Worm (Caenorhabditis elegans) whole organism, L4 larva: ENCODE measurements around the gene srg-36.
A peak's percentile ranks its signal among the peaks of the same experiment; 100 is the strongest.

Source experiments
- F10B5.3 ChIP-seq: sonication (generic microtip); optimal IDR thresholded peaks from 2 replicates; lab custom pipeline; 2016; ENCODE audit warnings: mild to moderate bottlenecking, missing genetic modification characterization, missing compliant biosample characterization
- F26F4.8 ChIP-seq: fragments of 200-800 bp; sonication (Bioruptor generic); conservative IDR thresholded peaks from 2 replicates; pipeline ENCODE4 v1.3.6; 2022; ENCODE audit warnings: missing genetic modification characterization, missing compliant biosample characterization
- R02D3.7 ChIP-seq: fragments of 150-350 bp; sonication (generic microtip); optimal IDR thresholded peaks from 3 replicates; lab custom pipeline; 2014; ENCODE audit warnings: missing biosample characterization, missing genetic modification characterization
- Y105C5A.15 ChIP-seq: fragments of 200-800 bp; sonication (Bioruptor generic); IDR thresholded peaks from 2 replicates; pipeline ENCODE4 v1.3.6; 2022; ENCODE audit warnings: missing genetic modification characterization, missing compliant biosample characterization
- Y5F2A.4 ChIP-seq: fragments of 200-800 bp; sonication (Bioruptor generic); optimal IDR thresholded peaks from 2 replicates; lab custom pipeline; 2018; ENCODE audit warnings: mild to moderate bottlenecking, missing genetic modification characterization, missing compliant biosample characterization
- aly-2 ChIP-seq: sonication (generic microtip); optimal IDR thresholded peaks from 2 replicates; lab custom pipeline; 2018; ENCODE audit warnings: missing biosample characterization, missing genetic modification characterization
- ama-1 ChIP-seq: fragments of 150-350 bp; optimal IDR thresholded peaks from 2 replicates; lab custom pipeline; 2014; ENCODE audit warnings: inconsistent platforms, mixed read lengths
- arid-1 ChIP-seq: fragments of 200-800 bp; sonication (Bioruptor generic); conservative IDR thresholded peaks from 2 replicates; pipeline ENCODE4 v1.3.6; 2022; ENCODE audit warnings: missing genetic modification reagents, missing genetic modification characterization, missing compliant biosample characterization
- ceh-28 ChIP-seq: fragments of 150-350 bp; optimal IDR thresholded peaks from 2 replicates; lab custom pipeline; 2014; ENCODE audit warnings: missing biosample characterization, missing genetic modification reagents, missing genetic modification characterization
- ceh-32 ChIP-seq: sonication (generic microtip); optimal IDR thresholded peaks from 2 replicates; lab custom pipeline; 2016; ENCODE audit warnings: mild to moderate bottlenecking, missing genetic modification characterization, missing compliant biosample characterization; ENCODE audit not compliant: poor library complexity
- ceh-62 ChIP-seq: sonication (generic microtip); optimal IDR thresholded peaks from 2 replicates; lab custom pipeline; 2017; ENCODE audit warnings: missing biosample characterization, missing genetic modification characterization
- ces-1 ChIP-seq: fragments of 150-350 bp; sonication (generic microtip); optimal IDR thresholded peaks from 4 replicates; lab custom pipeline; 2014; ENCODE audit warnings: missing biosample characterization, missing genetic modification reagents, missing genetic modification characterization
- ctbp-1 ChIP-seq: fragments of 200-800 bp; sonication (Bioruptor generic); IDR thresholded peaks from 2 replicates; pipeline ENCODE4 v1.3.6; 2022; ENCODE audit warnings: missing genetic modification reagents, missing genetic modification characterization, missing compliant biosample characterization
- daf-12 ChIP-seq: fragments of 150-350 bp; optimal IDR thresholded peaks from 2 replicates; lab custom pipeline; 2014; ENCODE audit warnings: missing biosample characterization, missing genetic modification reagents, missing genetic modification characterization
- daf-19 ChIP-seq: fragments of 200-800 bp; sonication (Bioruptor generic); conservative IDR thresholded peaks from 2 replicates; pipeline ENCODE4 v1.3.6; 2022; ENCODE audit warnings: missing genetic modification characterization, missing compliant biosample characterization
- dmd-6 ChIP-seq: fragments of 200-800 bp; sonication (Bioruptor generic); IDR thresholded peaks from 2 replicates; pipeline ENCODE4 v1.3.6; 2022; ENCODE audit warnings: missing genetic modification reagents, missing genetic modification characterization, missing compliant biosample characterization
- dmd-9 ChIP-seq: fragments of 200-800 bp; sonication (Bioruptor generic); IDR thresholded peaks from 2 replicates; pipeline ENCODE4 v1.3.6; 2022; ENCODE audit warnings: missing genetic modification reagents, missing genetic modification characterization, missing compliant biosample characterization
- dpl-1 ChIP-seq: fragments of 150-350 bp; optimal IDR thresholded peaks from 2 replicates; lab custom pipeline; 2014; ENCODE audit warnings: missing biosample characterization, missing genetic modification reagents, missing genetic modification characterization
- dve-1 ChIP-seq: sonication (generic microtip); optimal IDR thresholded peaks from 2 replicates; lab custom pipeline; 2017; ENCODE audit warnings: antibody characterized with exemption, mild to moderate bottlenecking, missing genetic modification characterization, missing compliant biosample characterization; ENCODE audit not compliant: insufficient read depth
- gei-8 ChIP-seq: fragments of 200-800 bp; sonication (Bioruptor generic); optimal IDR thresholded peaks from 2 replicates; lab custom pipeline; 2018; ENCODE audit warnings: mild to moderate bottlenecking, missing genetic modification characterization, missing compliant biosample characterization
- hlh-11 ChIP-seq: fragments of 200-800 bp; sonication (Bioruptor generic); optimal IDR thresholded peaks from 2 replicates; lab custom pipeline; 2018; ENCODE audit warnings: mild to moderate bottlenecking, missing genetic modification characterization, missing compliant biosample characterization
- hmg-1.1 ChIP-seq: fragments of 200-800 bp; sonication (Bioruptor generic); IDR thresholded peaks from 2 replicates; pipeline ENCODE4 v1.3.6; 2022; ENCODE audit warnings: missing genetic modification reagents, missing genetic modification characterization, missing compliant biosample characterization
- jun-1 ChIP-seq: fragments of 150-350 bp; optimal IDR thresholded peaks from 2 replicates; lab custom pipeline; 2014; ENCODE audit warnings: missing biosample characterization, missing genetic modification reagents, missing genetic modification characterization
- lin-1 ChIP-seq: fragments of 200-800 bp; sonication (Bioruptor generic); IDR thresholded peaks from 2 replicates; pipeline ENCODE4 v1.3.6; 2022; ENCODE audit warnings: missing genetic modification reagents, missing genetic modification characterization, missing compliant biosample characterization
- lin-13 ChIP-seq: fragments of 150-350 bp; optimal IDR thresholded peaks from 2 replicates; lab custom pipeline; 2014; ENCODE audit warnings: missing biosample characterization, missing genetic modification reagents, missing genetic modification characterization
- lin-29 ChIP-seq: fragments of 200-800 bp; sonication (Bioruptor generic); IDR thresholded peaks from 2 replicates; pipeline ENCODE4 v1.3.6; 2022; ENCODE audit warnings: missing genetic modification reagents, missing genetic modification characterization, missing compliant biosample characterization
- lin-38 ChIP-seq: fragments of 200-800 bp; sonication (Bioruptor generic); IDR thresholded peaks from 2 replicates; pipeline ENCODE4 v1.3.6; 2022; ENCODE audit warnings: missing genetic modification reagents, missing genetic modification characterization, missing compliant biosample characterization
- lin-39 ChIP-seq: fragments of 150-350 bp; optimal IDR thresholded peaks from 2 replicates; lab custom pipeline; 2014; ENCODE audit warnings: missing biosample characterization, missing genetic modification reagents, missing genetic modification characterization
- madf-9 ChIP-seq: fragments of 200-800 bp; sonication (Bioruptor generic); conservative IDR thresholded peaks from 2 replicates; pipeline ENCODE4 v1.3.6; 2022; ENCODE audit warnings: missing genetic modification reagents, missing genetic modification characterization, missing compliant biosample characterization
- mdl-1 ChIP-seq, 2 experiments: fragments of 150-350 bp in 1 of 2; sonication (generic microtip) in 1 of 2; optimal IDR thresholded peaks; 2 replicates each; lab custom pipeline; 2014 to 2017; ENCODE audit warnings: missing biosample characterization in 2 of 2, missing genetic modification characterization in 2 of 2
- mdt-29 ChIP-seq: fragments of 200-800 bp; sonication (Bioruptor generic); IDR thresholded peaks from 2 replicates; pipeline ENCODE4 v1.3.6; 2022; ENCODE audit warnings: missing genetic modification reagents, missing genetic modification characterization, missing compliant biosample characterization
- mxl-2 ChIP-seq: fragments of 200-800 bp; sonication (Bioruptor generic); conservative IDR thresholded peaks from 2 replicates; pipeline ENCODE4 v1.3.6; 2022; ENCODE audit warnings: missing genetic modification reagents, missing genetic modification characterization, missing compliant biosample characterization
- nhr-10 ChIP-seq: fragments of 150-350 bp; optimal IDR thresholded peaks from 2 replicates; lab custom pipeline; 2014; ENCODE audit warnings: missing biosample characterization, missing genetic modification characterization
- nhr-102 ChIP-seq: sonication (generic microtip); optimal IDR thresholded peaks from 2 replicates; lab custom pipeline; 2016; ENCODE audit warnings: mild to moderate bottlenecking, missing genetic modification characterization, moderate library complexity, missing compliant biosample characterization
- nhr-11 ChIP-seq: fragments of 150-350 bp; optimal IDR thresholded peaks from 2 replicates; lab custom pipeline; 2014; ENCODE audit warnings: missing biosample characterization, missing genetic modification characterization
- nhr-111 ChIP-seq: fragments of 200-800 bp; sonication (Bioruptor generic); optimal IDR thresholded peaks from 2 replicates; lab custom pipeline; 2018; ENCODE audit warnings: mild to moderate bottlenecking, missing genetic modification characterization, missing compliant biosample characterization
- nhr-237 ChIP-seq: sonication (generic microtip); optimal IDR thresholded peaks from 2 replicates; lab custom pipeline; 2017; ENCODE audit warnings: missing biosample characterization, missing genetic modification characterization
- nhr-25 ChIP-seq: sonication (generic microtip); optimal IDR thresholded peaks from 2 replicates; lab custom pipeline; 2017; ENCODE audit warnings: missing genetic modification characterization, mild to moderate bottlenecking, missing compliant biosample characterization, antibody characterized with exemption, moderate library complexity, borderline replicate concordance; ENCODE audit not compliant: insufficient read depth
- nhr-28 ChIP-seq: fragments of 150-350 bp; optimal IDR thresholded peaks from 2 replicates; lab custom pipeline; 2014; ENCODE audit warnings: missing biosample characterization, missing genetic modification characterization
- nhr-48 ChIP-seq: sonication (generic microtip); optimal IDR thresholded peaks from 2 replicates; lab custom pipeline; 2016; ENCODE audit warnings: mild to moderate bottlenecking, missing genetic modification characterization, missing compliant biosample characterization
- nhr-6 ChIP-seq: fragments of 150-350 bp; optimal IDR thresholded peaks from 2 replicates; lab custom pipeline; 2014; ENCODE audit warnings: missing biosample characterization, missing genetic modification characterization
- nhr-76 ChIP-seq: fragments of 150-350 bp; optimal IDR thresholded peaks from 2 replicates; lab custom pipeline; 2014; ENCODE audit warnings: missing biosample characterization, missing genetic modification characterization
- pqm-1 ChIP-seq: sonication (generic microtip); optimal IDR thresholded peaks from 2 replicates; lab custom pipeline; 2017; ENCODE audit warnings: missing biosample characterization, missing genetic modification characterization
- saeg-2 ChIP-seq: fragments of 200-800 bp; sonication (Bioruptor generic); IDR thresholded peaks from 2 replicates; pipeline ENCODE4 v1.3.6; 2022; ENCODE audit warnings: missing genetic modification reagents, missing genetic modification characterization, missing compliant biosample characterization
- snpc-1.2 ChIP-seq: fragments of 200-800 bp; sonication (Bioruptor generic); IDR thresholded peaks from 2 replicates; pipeline ENCODE4 v1.3.6; 2022; ENCODE audit warnings: missing genetic modification reagents, missing genetic modification characterization, missing compliant biosample characterization
- unc-39 ChIP-seq: sonication (generic microtip); optimal IDR thresholded peaks from 2 replicates; lab custom pipeline; 2017; ENCODE audit warnings: missing biosample characterization, missing genetic modification characterization
- unc-62 ChIP-seq, 3 experiments: fragments of 150-350 bp in 1 of 3; sonication (generic microtip); optimal IDR thresholded peaks in 2 of 3; peaks in 1 of 3; 1 replicate in 1 of 3; 2 replicates in 2 of 3; lab custom pipeline; 2014 to 2017; ENCODE audit warnings: missing biosample characterization in 3 of 3, missing genetic modification characterization in 3 of 3, missing genetic modification reagents in 3 of 3, missing genotype in 1 of 3
- vab-7 ChIP-seq: fragments of 200-800 bp; sonication (Bioruptor generic); IDR thresholded peaks from 2 replicates; pipeline ENCODE4 v1.3.6; 2022; ENCODE audit warnings: missing genetic modification reagents, missing genetic modification characterization, missing compliant biosample characterization
- zfp-3 ChIP-seq: fragments of 200-800 bp; sonication (Bioruptor generic); conservative IDR thresholded peaks from 2 replicates; pipeline ENCODE4 v1.3.6; 2022; ENCODE audit warnings: missing genetic modification reagents, missing genetic modification characterization, missing compliant biosample characterization
- zip-2 ChIP-seq: fragments of 150-350 bp; optimal IDR thresholded peaks from 2 replicates; lab custom pipeline; 2014; ENCODE audit warnings: missing biosample characterization, missing genetic modification characterization
- ztf-7 ChIP-seq: fragments of 150-350 bp; optimal IDR thresholded peaks from 2 replicates; lab custom pipeline; 2014; ENCODE audit warnings: missing biosample characterization, missing genetic modification characterization

The srg-36 gene

ce11 chrX:14228764-14229163 lies 5.5 kb downstream of the srg-36 start (continued):
- TF ChIP-seq hmg-1.1 (GFP tag; lab: Robert Waterston, UW) (no peak), lin-13 (GFP tag; lab: Kevin White, UChicago) (peak; percentile 61), ceh-62 (tag; lab: Kevin White, UChicago) (no peak), dmd-6 (GFP tag; lab: Robert Waterston, UW) (peak; percentile 50; the same call in 1 of the 2 replicates), jun-1 (tag; lab: Kevin White, UChicago) (no peak), snpc-1.2 (GFP tag; lab: Robert Waterston, UW) (peak; percentile 47; the same call in 1 of the 2 replicates), ces-1 (GFP tag; lab: Kevin White, UChicago) (no peak), ceh-32 (tag; lab: Kevin White, UChicago) (no peak), nhr-25 (tag; lab: Kevin White, UChicago) (no peak), gei-8 (GFP tag; lab: Kevin White, UChicago) (no peak), zip-2 (tag; lab: Kevin White, UChicago) (no peak), lin-39 (tag; lab: Kevin White, UChicago) (no peak), nhr-28 (tag; lab: Kevin White, UChicago) (no peak), nhr-76 (tag; lab: Kevin White, UChicago) (no peak), F10B5.3 (tag; lab: Kevin White, UChicago) (no peak), ctbp-1 (GFP tag; lab: Robert Waterston, UW) (no peak; the same call in none of the 2 replicates), R02D3.7 (no peak), pqm-1 (tag; lab: Kevin White, UChicago) (no peak), dmd-9 (GFP tag; lab: Robert Waterston, UW) (no peak), Y105C5A.15 (GFP tag; lab: Robert Waterston, UW) (peak; percentile 48; the same call in 1 of the 2 replicates), F26F4.8 (GFP tag; lab: Robert Waterston, UW) (peak; percentile 88), nhr-6 (peak; percentile 60), ama-1 (lab: Kevin White, UChicago) (no peak), saeg-2 (no peak), arid-1 (no peak), daf-19 (GFP tag; lab: Robert Waterston, UW) (no peak), mdl-1 (tag; optimal IDR thresholded peaks at IDR 0.05; lab: Kevin White, UChicago) (no peak), mxl-2 (no peak), ceh-28 (tag; lab: Kevin White, UChicago) (no peak), aly-2 (tag; lab: Kevin White, UChicago) (no peak), vab-7 (GFP tag; lab: Robert Waterston, UW) (no peak; the same call in 1 of the 2 replicates), mdt-29 (no peak), nhr-102 (tag; lab: Kevin White, UChicago) (peak; percentile 42), dpl-1 (GFP tag; lab: Kevin White, UChicago) (no peak), daf-12 (tag; lab: Kevin White, UChicago) (no peak), unc-62 (GFP tag; optimal IDR thresholded peaks at IDR 0.05 in 1 of 2; lab: Kevin White, UChicago) (no peak), unc-62 (tag; optimal IDR thresholded peaks at IDR 0.05; lab: Kevin White, UChicago) (no peak), nhr-10 (tag; lab: Kevin White, UChicago) (no peak), lin-1 (GFP tag; lab: Robert Waterston, UW) (no peak; the same call in 1 of the 2 replicates), nhr-111 (GFP tag; lab: Kevin White, UChicago) (no peak), madf-9 (GFP tag; lab: Robert Waterston, UW) (no peak), nhr-48 (tag; lab: Kevin White, UChicago) (peak; percentile 20), lin-38 (GFP tag; lab: Robert Waterston, UW) (no peak), ztf-7 (tag; lab: Kevin White, UChicago) (peak; percentile 28), unc-39 (no peak), zfp-3 (GFP tag; lab: Robert Waterston, UW) (no peak), dve-1 (no peak), nhr-237 (tag; lab: Kevin White, UChicago) (no peak), Y5F2A.4 (GFP tag; lab: Kevin White, UChicago) (no peak), nhr-11 (tag; lab: Kevin White, UChicago) (peak; percentile 14), hlh-11 (no peak), lin-29 (GFP tag; lab: Robert Waterston, UW) (no peak)
